Worm (Caenorhabditis elegans) whole organism, L4/young adult: Measurements from ENCODE around the gene ubc-13.

Experiments
- W03F9.2 ChIP-seq: fragments of 150-350 bp; optimal IDR thresholded peaks from 2 replicates; lab custom pipeline; 2014; ENCODE audit warnings: missing biosample characterization, missing genetic modification characterization
- dao-5 ChIP-seq: sonication (generic microtip); optimal IDR thresholded peaks from 2 replicates; lab custom pipeline; 2016; ENCODE audit warnings: missing genotype, missing genetic modification characterization, moderate library complexity, missing compliant biosample characterization

DNA sequence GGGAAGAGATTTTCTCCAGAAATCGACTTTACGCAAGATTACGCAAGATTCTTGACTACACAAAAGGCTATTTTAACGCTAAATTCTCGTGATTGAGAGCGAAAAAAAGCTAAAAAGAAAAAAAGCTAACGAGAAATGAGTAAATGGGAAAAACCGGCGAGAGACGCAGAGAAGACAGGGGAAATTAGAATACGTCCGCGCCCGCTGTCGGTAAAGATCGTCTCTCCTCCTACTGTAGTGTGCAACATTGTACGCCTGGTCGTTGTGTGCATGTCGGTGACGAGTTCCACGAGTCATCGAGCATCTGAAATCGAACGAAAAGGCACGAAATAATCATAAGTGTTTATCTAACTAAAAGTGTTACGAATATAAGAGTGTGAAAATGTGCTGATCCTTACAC lies 10.9 kb downstream of the ubc-13 start:
- no peak for TF ChIP-seq dao-5
- TF ChIP-seq W03F9.2 (tag; lab: Kevin White, UChicago), result no peak
